Fruit fly (Drosophila melanogaster): ENCODE data around the gene CG9331.

The CG9331 gene

dm6 chr2L:20823196-20824105 lies 823 bp downstream of the CG9331 start (continued):
- TF ChIP-seq CG15336 (GFP tag; IDR thresholded peaks at IDR 0.05) (no peak; the same call in 1 of the 2 replicates), svp (GFP tag) (peak; percentile 93), fd85E (GFP tag; optimal IDR thresholded peaks at IDR 0.05) (no peak), CG6808 (GFP tag; optimal IDR thresholded peaks at IDR 0.05) (peak; percentile 99), CG8319 (GFP tag; optimal IDR thresholded peaks at IDR 0.05) (no peak), CG16779 (tag; optimal IDR thresholded peaks at IDR 0.05) (peak; percentile 2), Eip93F (GFP tag; optimal IDR thresholded peaks at IDR 0.05) (peak; percentile 89), cyc (GFP tag; optimal IDR thresholded peaks at IDR 0.05) (no peak), Sox14 (GFP tag; optimal IDR thresholded peaks at IDR 0.05) (peak; percentile 44), CG6163 (GFP tag; IDR thresholded peaks at IDR 0.05) (peak; percentile 73; the same call in 2 of the 3 replicates), dac (GFP tag; optimal IDR thresholded peaks at IDR 0.05) (peak; percentile 3), spab (GFP tag; optimal IDR thresholded peaks at IDR 0.05) (peak; percentile 11), CG11902 (GFP tag; optimal IDR thresholded peaks at IDR 0.05) (no peak), vri (GFP tag; optimal IDR thresholded peaks at IDR 0.05) (peak; percentile 85), CG8632 (GFP tag; optimal IDR thresholded peaks at IDR 0.05) (no peak), CG34406 (GFP tag; optimal IDR thresholded peaks at IDR 0.05) (no peak), dsx (GFP tag; optimal IDR thresholded peaks at IDR 0.05; ENCODE audit: poor library complexity, severe bottlenecking) (peak; percentile 32), Eip75B (GFP tag; optimal IDR thresholded peaks at IDR 0.05) (no peak), CG11762 (GFP tag; optimal IDR thresholded peaks at IDR 0.05; ENCODE audit: insufficient read depth) (no peak), Hr4 (GFP tag; optimal IDR thresholded peaks at IDR 0.05) (no peak), CG1621 (tag; optimal IDR thresholded peaks at IDR 0.05) (peak; percentile 90), Sox102F (GFP tag; optimal IDR thresholded peaks at IDR 0.05) (peak; percentile 54), salr (GFP tag; optimal IDR thresholded peaks at IDR 0.05) (peak in 1 of 2 experiments; percentile 18), Lpt (GFP tag; optimal IDR thresholded peaks at IDR 0.05) (no peak)

DNA sequence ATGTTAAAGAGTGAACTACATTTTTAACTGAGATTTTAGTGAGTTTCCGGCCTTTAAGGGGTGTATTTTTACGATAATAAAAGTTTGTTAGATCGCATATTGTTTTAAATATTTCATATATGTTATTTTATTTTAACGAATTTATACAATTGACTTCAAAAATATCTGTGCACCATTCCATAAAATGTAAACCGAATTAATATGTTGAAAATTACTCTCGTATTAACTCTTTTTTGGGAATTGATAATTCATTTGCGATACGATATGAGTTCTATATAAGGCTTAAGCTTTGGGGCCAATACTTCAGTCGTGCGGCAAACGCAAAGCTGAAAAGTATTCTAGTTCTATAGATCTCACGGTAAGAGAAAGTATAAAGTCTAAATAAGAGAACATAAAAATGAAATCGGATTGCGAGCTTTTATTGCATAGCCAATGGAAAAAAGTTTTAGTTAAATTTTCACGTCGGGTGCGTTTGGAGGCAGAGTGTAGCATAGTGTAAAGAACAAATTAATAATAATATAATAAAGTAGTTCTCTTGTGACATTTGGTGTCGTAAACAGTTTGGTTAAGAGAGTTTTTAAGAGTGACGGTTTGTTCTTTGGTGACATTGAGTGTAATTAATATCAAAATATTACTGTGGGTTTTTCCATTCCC lies 1.6 kb downstream of the CG9331 start:
- peak; percentile 33 for TF ChIP-seq Eip78C (GFP tag)
- TF ChIP-seq CG11902 (GFP tag; optimal IDR thresholded peaks at IDR 0.05) = no peak
- no peak for TF ChIP-seq CG6854 (GFP tag; optimal IDR thresholded peaks at IDR 0.05)

- TF ChIP-seq CG15336 (GFP tag; IDR thresholded peaks at IDR 0.05) = 0 out of 2 replicates have a peak, but pooled peaks have one; percentile 12
- no peak for TF ChIP-seq Eip75B (GFP tag; optimal IDR thresholded peaks at IDR 0.05)
- peak; percentile 38 to 53 for TF ChIP-seq ss (GFP tag; optimal IDR thresholded peaks at IDR 0.05)
- TF ChIP-seq CG6276 (GFP tag; optimal IDR thresholded peaks at IDR 0.05) = no peak
- TF ChIP-seq CG9139 (GFP tag; optimal IDR thresholded peaks at IDR 0.05) = peak; percentile 21
- TF ChIP-seq CG6808 (GFP tag; optimal IDR thresholded peaks at IDR 0.05) = peak; percentile 32
- peak; percentile 38; the same call in 2 of the 3 replicates for TF ChIP-seq eg (GFP tag; IDR thresholded peaks at IDR 0.05)
- TF ChIP-seq lz (GFP tag; optimal IDR thresholded peaks at IDR 0.05) = no peak
- TF ChIP-seq CG6854 (GFP tag; optimal IDR thresholded peaks at IDR 0.05) = peak; percentile 20
- peak; percentile 41 for TF ChIP-seq CG1621 (tag; optimal IDR thresholded peaks at IDR 0.05)
- no peak for TF ChIP-seq Hr38 (GFP tag; optimal IDR thresholded peaks at IDR 0.05)
- peak; percentile 3 for TF ChIP-seq CG10631 (GFP tag; optimal IDR thresholded peaks at IDR 0.05)
- peak; percentile 4 for TF ChIP-seq dsx (GFP tag; optimal IDR thresholded peaks at IDR 0.05; ENCODE audit: poor library complexity, severe bottlenecking)
- no peak for TF ChIP-seq dac (GFP tag; optimal IDR thresholded peaks at IDR 0.05)
- no peak for TF ChIP-seq CG7368 (GFP tag; optimal IDR thresholded peaks at IDR 0.05)
- no peak for TF ChIP-seq CG8632 (GFP tag; optimal IDR thresholded peaks at IDR 0.05)
- TF ChIP-seq svp (GFP tag) = peak; percentile 83
- TF ChIP-seq net (GFP tag; optimal IDR thresholded peaks at IDR 0.05) = no peak
Measured at dm6 chr2L:20825265-20825664, 2.6 kb downstream of the CG9331 start.
